Comparison of ENCODE assay signal across 1 fruit fly cellular context in the genomic region with DNA sequence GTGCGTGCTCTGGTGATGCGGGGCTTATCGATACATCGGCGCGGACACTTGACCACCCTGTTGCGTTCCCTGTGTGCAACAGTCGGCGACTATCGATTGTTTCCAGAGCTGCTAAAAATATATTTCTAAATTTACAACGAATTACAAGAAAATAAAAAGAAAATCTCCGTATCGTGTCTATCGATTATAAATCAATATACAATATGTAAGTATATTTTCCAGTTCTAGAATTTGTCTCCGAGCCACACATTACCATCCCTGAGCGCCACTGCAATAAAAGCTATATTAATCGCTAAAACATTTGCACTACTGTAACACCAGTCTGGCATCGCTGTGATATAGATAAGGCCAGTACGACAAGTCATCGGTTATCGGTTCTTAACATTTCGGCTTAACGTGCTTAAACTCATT.
TF ChIP-seq lines count a peak whose summit lies in the region.

Gene Kat60, minus strand, starts transcription at position 13 of the 411 bp plus-strand sequence.
Gene Mms19, plus strand, starts transcription at position 347 of the 411 bp plus-strand sequence.

TF ChIP-seq in whole organism, embryonic, 481 proteins besides CTCF, POLR2A, EP300 and RAD21 (continued from another document):
- peak; percentile 56 for TF ChIP-seq CG33213 (GFP tag; optimal IDR thresholded peaks at IDR 0.05; lab: Kevin White, UChicago)
- peak; percentile 28 for TF ChIP-seq Side (GFP tag; optimal IDR thresholded peaks at IDR 0.05; lab: Kevin White, UChicago)
- TF ChIP-seq NK7.1 (GFP tag; optimal IDR thresholded peaks at IDR 0.05; lab: Kevin White, UChicago), result no peak
- TF ChIP-seq CG31365 (tag; optimal IDR thresholded peaks at IDR 0.05; lab: Kevin White, UChicago), result no peak
- peak; percentile 88 for TF ChIP-seq CG34224 (GFP tag; IDR thresholded peaks at IDR 0.05; lab: Robert Waterston, UW; ENCODE audit: partially characterized antibody)
- TF ChIP-seq crol (GFP tag; IDR thresholded peaks at IDR 0.05; lab: Robert Waterston, UW), result 0 out of 2 replicates have a peak, but pooled peaks have one; percentile 26
- peak; percentile 39; the same call in 2 of the 3 replicates for TF ChIP-seq Optix (GFP tag; IDR thresholded peaks at IDR 0.05; lab: Robert Waterston, UW)
- TF ChIP-seq Oli (tag; optimal IDR thresholded peaks at IDR 0.05; lab: Kevin White, UChicago), result no peak
- peak; percentile 46 for TF ChIP-seq slou (GFP tag; optimal IDR thresholded peaks at IDR 0.05; lab: Kevin White, UChicago)
- TF ChIP-seq CG16813 (GFP tag; IDR thresholded peaks at IDR 0.05; lab: Robert Waterston, UW; ENCODE audit: partially characterized antibody), result peak; percentile 97
- peak; percentile 100 for TF ChIP-seq BEAF-32 (GFP tag; optimal IDR thresholded peaks at IDR 0.05; lab: Kevin White, UChicago)
- TF ChIP-seq tap (tag; optimal IDR thresholded peaks at IDR 0.05; lab: Kevin White, UChicago), result no peak
- peak; percentile 72 for TF ChIP-seq Chrac-16 (GFP tag; optimal IDR thresholded peaks at IDR 0.05; lab: Kevin White, UChicago)
- peak; percentile 77 for TF ChIP-seq Hmr (GFP tag; optimal IDR thresholded peaks at IDR 0.05; lab: Kevin White, UChicago)
- TF ChIP-seq CG3281 (GFP tag; optimal IDR thresholded peaks at IDR 0.05; lab: Kevin White, UChicago), result no peak
- TF ChIP-seq CG6272 (GFP tag; IDR thresholded peaks at IDR 0.05; lab: Robert Waterston, UW), result peak; percentile 70
- peak; percentile 26 for TF ChIP-seq oc (tag; optimal IDR thresholded peaks at IDR 0.05; lab: Kevin White, UChicago)
- no peak for TF ChIP-seq ac (GFP tag; optimal IDR thresholded peaks at IDR 0.05; lab: Kevin White, UChicago)
- no peak for TF ChIP-seq CG10274 (GFP tag; optimal IDR thresholded peaks at IDR 0.05; lab: Kevin White, UChicago)
- peak; percentile 53 for TF ChIP-seq B-H1 (GFP tag; IDR thresholded peaks at IDR 0.05; lab: Robert Waterston, UW)
- TF ChIP-seq CG8290 (GFP tag; optimal IDR thresholded peaks at IDR 0.05; lab: Kevin White, UChicago), result peak; percentile 73
- TF ChIP-seq CG8290 (tag; optimal IDR thresholded peaks at IDR 0.05; lab: Kevin White, UChicago), result no peak
- peak; percentile 55 for TF ChIP-seq NC2α (GFP tag; optimal IDR thresholded peaks at IDR 0.05; lab: Kevin White, UChicago)
- no peak for TF ChIP-seq dmrt99B (tag; optimal IDR thresholded peaks at IDR 0.05; lab: Kevin White, UChicago)
- peak; percentile 43 for TF ChIP-seq Dad (GFP tag; optimal IDR thresholded peaks at IDR 0.05; lab: Kevin White, UChicago)
- TF ChIP-seq pum (GFP tag; optimal IDR thresholded peaks at IDR 0.05; lab: Kevin White, UChicago), result peak; percentile 73
- TF ChIP-seq Mes4 (GFP tag; optimal IDR thresholded peaks at IDR 0.05; lab: Kevin White, UChicago), result peak; percentile 16
- no peak for TF ChIP-seq fd102C (GFP tag; optimal IDR thresholded peaks at IDR 0.05; lab: Kevin White, UChicago)
- TF ChIP-seq twi (tag; optimal IDR thresholded peaks at IDR 0.05; lab: Kevin White, UChicago), result no peak
- TF ChIP-seq Kr (GFP tag; optimal IDR thresholded peaks at IDR 0.05; lab: Kevin White, UChicago), result no peak
- no peak for TF ChIP-seq CG4707 (GFP tag; optimal IDR thresholded peaks at IDR 0.05; lab: Kevin White, UChicago)
- peak in 1 of 3 experiments; percentile 61 for TF ChIP-seq lola (GFP tag; optimal IDR thresholded peaks at IDR 0.05; lab: Kevin White, UChicago)
- no peak for TF ChIP-seq CG9437 (GFP tag; optimal IDR thresholded peaks at IDR 0.05; lab: Kevin White, UChicago)
- no peak for TF ChIP-seq Hr78 (GFP tag; optimal IDR thresholded peaks at IDR 0.05; lab: Kevin White, UChicago)
- TF ChIP-seq pan (optimal IDR thresholded peaks at IDR 0.05; lab: Kevin White, UChicago), result no peak
- peak in 1 of 2 experiments; percentile 69 for TF ChIP-seq pan (GFP tag; optimal IDR thresholded peaks at IDR 0.05 in 1 of 2, IDR thresholded peaks at IDR 0.05 in 1 of 2)
- peak; percentile 26 for TF ChIP-seq ewg (GFP tag; optimal IDR thresholded peaks at IDR 0.05; lab: Kevin White, UChicago)
- peak; percentile 62; the same call in 1 of the 2 replicates for TF ChIP-seq E2f1 (GFP tag; IDR thresholded peaks at IDR 0.05; lab: Robert Waterston, UW)
- no peak for TF ChIP-seq abd-A (tag; optimal IDR thresholded peaks at IDR 0.05; lab: Kevin White, UChicago)
- peak; percentile 34 for TF ChIP-seq CG12299 (tag; optimal IDR thresholded peaks at IDR 0.05; lab: Kevin White, UChicago)
- peak; percentile 46 for TF ChIP-seq gcm (GFP tag; optimal IDR thresholded peaks at IDR 0.05; lab: Kevin White, UChicago)
- no peak for TF ChIP-seq bigmax (GFP tag; optimal IDR thresholded peaks at IDR 0.05; lab: Kevin White, UChicago)
- TF ChIP-seq CG17186 (GFP tag; optimal IDR thresholded peaks at IDR 0.05; lab: Kevin White, UChicago), result peak; percentile 91
- TF ChIP-seq her (GFP tag; optimal IDR thresholded peaks at IDR 0.05; lab: Kevin White, UChicago), result no peak
- peak; percentile 20 for TF ChIP-seq Fer2 (tag; optimal IDR thresholded peaks at IDR 0.05; lab: Kevin White, UChicago)
- no peak for TF ChIP-seq Nf-YC (tag; optimal IDR thresholded peaks at IDR 0.05; lab: Kevin White, UChicago)
- no peak for TF ChIP-seq BtbVII (GFP tag; optimal IDR thresholded peaks at IDR 0.05; lab: Kevin White, UChicago)
- TF ChIP-seq Ptx1 (GFP tag; IDR thresholded peaks at IDR 0.05; lab: Robert Waterston, UW), result peak; percentile 84
- TF ChIP-seq az2 (GFP tag; optimal IDR thresholded peaks at IDR 0.05; lab: Kevin White, UChicago), result peak; percentile 66
- peak; percentile 76 for TF ChIP-seq CG18476 (GFP tag; optimal IDR thresholded peaks at IDR 0.05; lab: Kevin White, UChicago)
- TF ChIP-seq pros (GFP tag; optimal IDR thresholded peaks at IDR 0.05; lab: Kevin White, UChicago), result no peak
- no peak for TF ChIP-seq dati (GFP tag; IDR thresholded peaks at IDR 0.05; lab: Robert Waterston, UW)
- peak; percentile 31 for TF ChIP-seq da (GFP tag; optimal IDR thresholded peaks at IDR 0.05; lab: Kevin White, UChicago)
- TF ChIP-seq peb (GFP tag; IDR thresholded peaks at IDR 0.05; lab: Robert Waterston, UW), result no peak
- peak; percentile 98 for TF ChIP-seq knrl (GFP tag; IDR thresholded peaks at IDR 0.05; lab: Robert Waterston, UW; ENCODE audit: partially characterized antibody)
- TF ChIP-seq h (optimal IDR thresholded peaks at IDR 0.05; lab: Kevin White, UChicago), result no peak
- TF ChIP-seq mirr (GFP tag; optimal IDR thresholded peaks at IDR 0.05; lab: Kevin White, UChicago), result no peak
- TF ChIP-seq Tbp (GFP tag; optimal IDR thresholded peaks at IDR 0.05; lab: Kevin White, UChicago), result peak; percentile 14
- peak; percentile 54; the same call in 1 of the 2 replicates for TF ChIP-seq wdn (GFP tag; IDR thresholded peaks at IDR 0.05; lab: Robert Waterston, UW)
